Worm (Caenorhabditis elegans) whole organism, young adult: ENCODE data around the gene F52E4.5.

Experiments
- B0019.2 ChIP-seq: fragments of 200-800 bp; sonication (Bioruptor generic); conservative IDR thresholded peaks from 2 replicates; pipeline ENCODE4 v1.3.6; 2022; ENCODE audit warnings: missing genetic modification reagents, missing genetic modification characterization, missing compliant biosample characterization
- B0035.1 ChIP-seq: sonication (generic microtip); optimal IDR thresholded peaks from 2 replicates; lab custom pipeline; 2016; ENCODE audit warnings: missing genetic modification characterization, mild to moderate bottlenecking, missing compliant biosample characterization, missing genotype, missing genetic modification reagents
- B0261.1 ChIP-seq: sonication (generic microtip); optimal IDR thresholded peaks from 2 replicates; lab custom pipeline; 2016; ENCODE audit warnings: mild to moderate bottlenecking, missing genetic modification characterization, moderate library complexity, missing compliant biosample characterization
- C06A6.2 ChIP-seq: fragments of 200-800 bp; sonication (Bioruptor generic); conservative IDR thresholded peaks from 2 replicates; pipeline ENCODE4 v1.3.6; 2022; ENCODE audit warnings: missing genetic modification characterization, missing compliant biosample characterization
- F10E7.11 ChIP-seq: sonication (generic microtip); optimal IDR thresholded peaks from 2 replicates; lab custom pipeline; 2017; ENCODE audit warnings: mild to moderate bottlenecking, missing genetic modification characterization, moderate library complexity, missing compliant biosample characterization
- F22D6.2 ChIP-seq: sonication (generic microtip); optimal IDR thresholded peaks from 2 replicates; lab custom pipeline; 2016; ENCODE audit warnings: mild to moderate bottlenecking, missing genetic modification characterization, missing compliant biosample characterization
- F23B12.7 ChIP-seq: sonication (generic microtip); optimal IDR thresholded peaks from 2 replicates; lab custom pipeline; 2017; ENCODE audit warnings: missing genetic modification characterization, mild to moderate bottlenecking, missing compliant biosample characterization, antibody characterized with exemption, moderate library complexity; ENCODE audit not compliant: insufficient read depth
- F37B4.10 ChIP-seq: fragments of 200-800 bp; sonication (Bioruptor generic); IDR thresholded peaks from 2 replicates; pipeline ENCODE4 v1.3.6; 2022; ENCODE audit warnings: missing genetic modification characterization, missing compliant biosample characterization
- F52B5.7 ChIP-seq: sonication (generic microtip); optimal IDR thresholded peaks from 2 replicates; lab custom pipeline; 2016; ENCODE audit warnings: mild to moderate bottlenecking, missing genetic modification characterization, missing compliant biosample characterization
- F55B11.4 ChIP-seq: sonication (generic microtip); optimal IDR thresholded peaks from 2 replicates; lab custom pipeline; 2016; ENCODE audit warnings: missing compliant biosample characterization, missing genetic modification characterization, borderline replicate concordance; ENCODE audit not compliant: insufficient read depth
- F57C9.4 ChIP-seq: sonication (generic microtip); optimal IDR thresholded peaks from 2 replicates; lab custom pipeline; 2017; ENCODE audit warnings: mild to moderate bottlenecking, missing genetic modification characterization, missing compliant biosample characterization
- K12H6.12 ChIP-seq: fragments of 200-800 bp; sonication (Bioruptor generic); optimal IDR thresholded peaks from 2 replicates; lab custom pipeline; 2018; ENCODE audit warnings: mild to moderate bottlenecking, missing genetic modification characterization, missing compliant biosample characterization
- T07F8.4 ChIP-seq: sonication (generic microtip); optimal IDR thresholded peaks from 2 replicates; lab custom pipeline; 2016; ENCODE audit warnings: mild to moderate bottlenecking, missing genetic modification characterization, moderate library complexity, missing compliant biosample characterization
- T26A5.8 ChIP-seq: sonication (generic microtip); optimal IDR thresholded peaks from 2 replicates; lab custom pipeline; 2016; ENCODE audit warnings: missing genetic modification characterization, missing compliant biosample characterization
- Y79H2A.3 ChIP-seq: fragments of 200-800 bp; sonication (Bioruptor generic); conservative IDR thresholded peaks from 2 replicates; pipeline ENCODE4 v1.3.6; 2022; ENCODE audit warnings: missing genetic modification reagents, missing genetic modification characterization, missing compliant biosample characterization
- ZK185.1 ChIP-seq: sonication (generic microtip); optimal IDR thresholded peaks from 2 replicates; lab custom pipeline; 2016; ENCODE audit warnings: mild to moderate bottlenecking, missing genetic modification characterization, missing compliant biosample characterization; ENCODE audit not compliant: poor library complexity, severe bottlenecking
- akir-1 ChIP-seq: fragments of 200-800 bp; sonication (Bioruptor generic); optimal IDR thresholded peaks from 2 replicates; lab custom pipeline; 2018; ENCODE audit warnings: mild to moderate bottlenecking, missing genetic modification characterization, moderate library complexity, missing compliant biosample characterization
- attf-5 ChIP-seq: fragments of 200-800 bp; sonication (Bioruptor generic); optimal IDR thresholded peaks from 2 replicates; lab custom pipeline; 2018; ENCODE audit warnings: mild to moderate bottlenecking, missing genetic modification characterization, missing compliant biosample characterization
- bed-2 ChIP-seq: fragments of 200-800 bp; sonication (Bioruptor generic); IDR thresholded peaks from 2 replicates; pipeline ENCODE4 v1.3.6; 2022; ENCODE audit warnings: missing genetic modification reagents, missing genetic modification characterization, missing compliant biosample characterization
- ccch-3 ChIP-seq: fragments of 200-800 bp; sonication (Bioruptor generic); optimal IDR thresholded peaks from 2 replicates; lab custom pipeline; 2018; ENCODE audit warnings: mild to moderate bottlenecking, missing genetic modification characterization, missing compliant biosample characterization
- cebp-2 ChIP-seq: fragments of 200-800 bp; sonication (Bioruptor generic); IDR thresholded peaks from 2 replicates; pipeline ENCODE4 v1.3.6; 2022; ENCODE audit warnings: missing genetic modification characterization, missing compliant biosample characterization
- ceh-91 ChIP-seq: fragments of 200-800 bp; sonication (Bioruptor generic); IDR thresholded peaks from 2 replicates; pipeline ENCODE4 v1.3.6; 2022; ENCODE audit warnings: missing genetic modification reagents, missing genetic modification characterization, missing compliant biosample characterization
- chd-7 ChIP-seq: sonication (generic microtip); optimal IDR thresholded peaks from 2 replicates; lab custom pipeline; 2016; ENCODE audit warnings: mild to moderate bottlenecking, missing genetic modification characterization, moderate library complexity, missing compliant biosample characterization
- die-1 ChIP-seq: sonication (generic microtip); optimal IDR thresholded peaks from 2 replicates; lab custom pipeline; 2016; ENCODE audit warnings: missing genotype, mild to moderate bottlenecking, missing genetic modification characterization, missing compliant biosample characterization
- dox-1 ChIP-seq: fragments of 200-800 bp; sonication (Bioruptor generic); IDR thresholded peaks from 2 replicates; pipeline ENCODE4 v1.3.6; 2022; ENCODE audit warnings: missing genetic modification reagents, missing genetic modification characterization, missing compliant biosample characterization
- hlh-26 ChIP-seq: fragments of 200-800 bp; sonication (Bioruptor generic); conservative IDR thresholded peaks from 2 replicates; pipeline ENCODE4 v1.3.6; 2022; ENCODE audit warnings: missing genetic modification reagents, missing genetic modification characterization, missing compliant biosample characterization
- hmg-1.2 ChIP-seq: fragments of 200-800 bp; sonication (Bioruptor generic); IDR thresholded peaks from 2 replicates; pipeline ENCODE4 v1.3.6; 2022; ENCODE audit warnings: missing genetic modification reagents, missing genetic modification characterization, missing compliant biosample characterization
- hmg-20 ChIP-seq: fragments of 200-800 bp; sonication (Bioruptor generic); IDR thresholded peaks from 2 replicates; pipeline ENCODE4 v1.3.6; 2022; ENCODE audit warnings: missing genetic modification reagents, missing genetic modification characterization, missing compliant biosample characterization
- hrde-1 ChIP-seq: sonication (generic microtip); optimal IDR thresholded peaks from 2 replicates; lab custom pipeline; 2016; ENCODE audit warnings: missing genetic modification characterization, mild to moderate bottlenecking, missing compliant biosample characterization, moderate library complexity, missing genotype, missing genetic modification reagents, borderline replicate concordance
- let-526 ChIP-seq: fragments of 200-800 bp; sonication (Bioruptor generic); IDR thresholded peaks from 2 replicates; pipeline ENCODE4 v1.3.6; 2022; ENCODE audit warnings: missing genetic modification reagents, missing genetic modification characterization, missing compliant biosample characterization
- lin-35 ChIP-seq, 3 experiments: fragments of 150-350 bp in 2 of 3; sonication (generic microtip) in 1 of 3; optimal IDR thresholded peaks; 2 replicates each; lab custom pipeline; 2014 to 2018; ENCODE audit warnings: missing biosample characterization in 3 of 3, missing genetic modification characterization in 3 of 3, missing genetic modification reagents in 3 of 3
- madf-3 ChIP-seq: fragments of 200-800 bp; sonication (Bioruptor generic); IDR thresholded peaks from 2 replicates; pipeline ENCODE4 v1.3.6; 2022; ENCODE audit warnings: missing genetic modification reagents, missing genetic modification characterization, missing compliant biosample characterization
- mel-28 ChIP-seq: sonication (generic microtip); optimal IDR thresholded peaks from 2 replicates; lab custom pipeline; 2016; ENCODE audit warnings: borderline replicate concordance, mild to moderate bottlenecking, missing genetic modification characterization, missing compliant biosample characterization
- mxl-1 ChIP-seq: sonication (generic microtip); optimal IDR thresholded peaks from 2 replicates; lab custom pipeline; 2016; ENCODE audit warnings: missing genetic modification characterization, missing compliant biosample characterization
- nfya-2 ChIP-seq: fragments of 200-800 bp; sonication (Bioruptor generic); IDR thresholded peaks from 2 replicates; pipeline ENCODE4 v1.3.6; 2022; ENCODE audit warnings: missing genetic modification reagents, missing genetic modification characterization, missing compliant biosample characterization
- nhr-80 ChIP-seq: sonication (generic microtip); optimal IDR thresholded peaks from 2 replicates; lab custom pipeline; 2016; ENCODE audit warnings: missing genetic modification characterization, missing compliant biosample characterization
- nhr-90 ChIP-seq: sonication (generic microtip); optimal IDR thresholded peaks from 2 replicates; lab custom pipeline; 2016; ENCODE audit warnings: missing genotype, mild to moderate bottlenecking, missing genetic modification characterization, missing compliant biosample characterization
- sdz-38 ChIP-seq: sonication (generic microtip); optimal IDR thresholded peaks from 2 replicates; lab custom pipeline; 2016; ENCODE audit warnings: missing genotype, missing genetic modification characterization, missing compliant biosample characterization
- snpc-4 ChIP-seq, 5 experiments: fragments of 150-350 bp in 1 of 5; sonication (generic microtip) in 4 of 5; optimal IDR thresholded peaks; 2 replicates each; lab custom pipeline; 2014 to 2018; ENCODE audit warnings: missing genetic modification characterization in 5 of 5, missing biosample characterization in 3 of 5, antibody characterized with exemption in 2 of 5, mild to moderate bottlenecking in 2 of 5, missing compliant biosample characterization in 2 of 5, missing genotype in 2 of 5, moderate library complexity in 2 of 5, missing genetic modification reagents in 1 of 5
- somi-1 ChIP-seq: fragments of 200-800 bp; sonication (Bioruptor generic); optimal IDR thresholded peaks from 2 replicates; lab custom pipeline; 2018; ENCODE audit warnings: mild to moderate bottlenecking, missing genetic modification characterization, missing compliant biosample characterization
- sptf-2 ChIP-seq: fragments of 200-800 bp; sonication (Bioruptor generic); optimal IDR thresholded peaks from 2 replicates; lab custom pipeline; 2018; ENCODE audit warnings: mild to moderate bottlenecking, missing genetic modification characterization, missing compliant biosample characterization
- unc-130 ChIP-seq: sonication (generic microtip); optimal IDR thresholded peaks from 2 replicates; lab custom pipeline; 2016; ENCODE audit warnings: missing genetic modification reagents, missing genetic modification characterization, missing compliant biosample characterization
- xnd-1 ChIP-seq: sonication (generic microtip); optimal IDR thresholded peaks from 2 replicates; lab custom pipeline; 2016; ENCODE audit warnings: missing genotype, missing genetic modification reagents, missing genetic modification characterization, missing compliant biosample characterization
- ztf-18 ChIP-seq: sonication (generic microtip); optimal IDR thresholded peaks from 2 replicates; lab custom pipeline; 2016; ENCODE audit warnings: missing genotype, mild to moderate bottlenecking, missing genetic modification characterization, missing compliant biosample characterization
- ztf-26 ChIP-seq: sonication (generic microtip); optimal IDR thresholded peaks from 2 replicates; lab custom pipeline; 2017; ENCODE audit warnings: missing genetic modification characterization, missing compliant biosample characterization
- ztf-28 ChIP-seq: fragments of 200-800 bp; sonication (Bioruptor generic); IDR thresholded peaks from 2 replicates; pipeline ENCODE4 v1.3.6; 2022; ENCODE audit warnings: missing genetic modification reagents, missing genetic modification characterization, missing compliant biosample characterization

F52E4.5 gene

ce11 chrX:3115134-3116032, 28.2 kb upstream of the F52E4.5 start (continued):
- no peak for TF ChIP-seq nfya-2
- TF ChIP-seq F10E7.11 (tag; lab: Kevin White, UChicago): no peak
- TF ChIP-seq T07F8.4 (tag; lab: Kevin White, UChicago): no peak
- no peak for TF ChIP-seq hlh-26 (GFP tag; lab: Robert Waterston, UW)
- no peak for TF ChIP-seq B0019.2 (GFP tag; lab: Robert Waterston, UW)
- TF ChIP-seq C06A6.2: peak; percentile 37; the same call in 1 of the 2 replicates
- no peak for TF ChIP-seq Y79H2A.3
- no peak for TF ChIP-seq ztf-28
- no peak for TF ChIP-seq F52B5.7 (tag; lab: Kevin White, UChicago)
- TF ChIP-seq dox-1 (GFP tag; lab: Robert Waterston, UW): peak; percentile 27; the same call in 1 of the 2 replicates
- peak; percentile 23 for TF ChIP-seq nhr-80 (tag; lab: Kevin White, UChicago)
- no peak for TF ChIP-seq unc-130 (GFP tag; lab: Kevin White, UChicago)
- TF ChIP-seq xnd-1 (tag; lab: Kevin White, UChicago): no peak
- peak; percentile 19 for TF ChIP-seq ZK185.1
- TF ChIP-seq mxl-1: no peak
- no peak for TF ChIP-seq ceh-91
- no peak for TF ChIP-seq B0261.1 (tag; lab: Kevin White, UChicago)
- TF ChIP-seq ztf-18: no peak
- TF ChIP-seq akir-1: no peak
- TF ChIP-seq ccch-3: no peak
- TF ChIP-seq hrde-1 (tag; lab: Kevin White, UChicago): no peak
- no peak for TF ChIP-seq cebp-2
- no peak for TF ChIP-seq sptf-2 (GFP tag; lab: Kevin White, UChicago)
- no peak for TF ChIP-seq attf-5 (GFP tag; lab: Kevin White, UChicago)
- 0 out of 2 replicates have a peak, but pooled peaks have one; percentile 5 for TF ChIP-seq let-526 (GFP tag; lab: Robert Waterston, UW)
- TF ChIP-seq chd-7 (tag; lab: Kevin White, UChicago): no peak
- TF ChIP-seq sdz-38 (tag; lab: Kevin White, UChicago): no peak
- TF ChIP-seq die-1 (tag; lab: Kevin White, UChicago): no peak
- TF ChIP-seq snpc-4 (GFP tag; optimal IDR thresholded peaks at IDR 0.05; lab: Kevin White, UChicago): no peak
- no peak for TF ChIP-seq snpc-4 (tag; optimal IDR thresholded peaks at IDR 0.05; lab: Kevin White, UChicago)
- peak in 1 of 3 experiments; percentile 6 for TF ChIP-seq lin-35 (GFP tag; optimal IDR thresholded peaks at IDR 0.05; lab: Kevin White, UChicago)
- TF ChIP-seq madf-3: no peak
- TF ChIP-seq F57C9.4 (tag; lab: Kevin White, UChicago): no peak
- peak; percentile 29; the same call in 1 of the 2 replicates for TF ChIP-seq hmg-1.2 (GFP tag; lab: Robert Waterston, UW)
- TF ChIP-seq ztf-26 (tag; lab: Kevin White, UChicago): no peak
- TF ChIP-seq F23B12.7 (tag; lab: Kevin White, UChicago): no peak
- TF ChIP-seq K12H6.12 (tag; lab: Kevin White, UChicago): no peak
- TF ChIP-seq F22D6.2 (tag; lab: Kevin White, UChicago): no peak
- no peak for TF ChIP-seq nhr-90
- no peak for TF ChIP-seq B0035.1
- no peak for TF ChIP-seq bed-2
- TF ChIP-seq mel-28 (tag; lab: Kevin White, UChicago): no peak
- no peak for TF ChIP-seq F37B4.10 (GFP tag; lab: Robert Waterston, UW)
- TF ChIP-seq F55B11.4 (tag; lab: Kevin White, UChicago): no peak
- TF ChIP-seq T26A5.8 (tag; lab: Kevin White, UChicago): no peak
- no peak for TF ChIP-seq somi-1 (GFP tag; lab: Kevin White, UChicago)
- TF ChIP-seq hmg-20 (GFP tag; lab: Robert Waterston, UW): no peak
- TF ChIP-seq, all 124 proteins: peak for 19
